Worm (Caenorhabditis elegans) whole organism, early embryonic: ENCODE measurements around the gene irld-17.

ENCODE experiments used
- hmbx-1 ChIP-seq: sonication (generic microtip); optimal IDR thresholded peaks from 2 replicates; lab custom pipeline; 2016; ENCODE audit warnings: mild to moderate bottlenecking, missing genetic modification characterization, missing compliant biosample characterization
- hmg-4 ChIP-seq: fragments of 200-800 bp; sonication (Bioruptor generic); optimal IDR thresholded peaks from 2 replicates; lab custom pipeline; 2018; ENCODE audit warnings: mild to moderate bottlenecking, missing genetic modification characterization, missing compliant biosample characterization

ce11 chrV:1600561-1601088 lies 31.2 kb upstream of the irld-17 start, which contains the start of gene F16B4.2:
- TF ChIP-seq hmbx-1 (no peak), hmg-4 (no peak)
